Fruit fly (Drosophila melanogaster) whole organism, embryonic: Measurements from ENCODE around the gene CG9171.

ENCODE experiments used
- CG10267 ChIP-seq: fragments of 200-800 bp; sonication (Bioruptor generic); optimal IDR thresholded peaks from 2 replicates; lab custom pipeline; 2018; ENCODE audit warnings: missing biosample characterization, mild to moderate bottlenecking, missing genetic modification characterization, moderate library complexity
- CG10543 ChIP-seq: fragments of 200-800 bp; sonication (Bioruptor generic); optimal IDR thresholded peaks from 3 replicates; lab custom pipeline; 2017; ENCODE audit warnings: missing biosample characterization, mild to moderate bottlenecking, missing genetic modification characterization, moderate library complexity
- CG11723 ChIP-seq: fragments of 200-800 bp; sonication (Bioruptor generic); optimal IDR thresholded peaks from 2 replicates; lab custom pipeline; 2017; ENCODE audit warnings: missing biosample characterization, mild to moderate bottlenecking, missing genetic modification characterization
- CG13287 ChIP-seq: fragments of 200-800 bp; sonication (Bioruptor generic); IDR thresholded peaks from 2 replicates; pipeline ENCODE4 v1.3.6; 2022; ENCODE audit warnings: missing biosample characterization, missing genetic modification characterization; ENCODE audit not compliant: partially characterized antibody
- CG15514 ChIP-seq: fragments of 200-800 bp; sonication (Bioruptor generic); optimal IDR thresholded peaks from 3 replicates; lab custom pipeline; 2017; ENCODE audit warnings: missing biosample characterization, missing genetic modification characterization, mild to moderate bottlenecking, moderate library complexity, missing genetic modification reagents
- CG15696 ChIP-seq: fragments of 200-800 bp; sonication (Bioruptor generic); optimal IDR thresholded peaks from 2 replicates; lab custom pipeline; 2019; ENCODE audit warnings: missing biosample characterization, mild to moderate bottlenecking, missing genetic modification characterization, moderate library complexity
- CG17186 ChIP-seq: fragments of 200-800 bp; sonication (Bioruptor generic); optimal IDR thresholded peaks from 3 replicates; lab custom pipeline; 2017; ENCODE audit warnings: missing biosample characterization, missing genetic modification reagents, missing genetic modification characterization
- CG17612 ChIP-seq: fragments of 200-800 bp; sonication (Bioruptor generic); IDR thresholded peaks from 2 replicates; pipeline ENCODE4 v1.3.6; 2022; ENCODE audit warnings: missing biosample characterization, missing genetic modification characterization
- CG17802 ChIP-seq: fragments of 200-800 bp; sonication (Bioruptor generic); optimal IDR thresholded peaks from 2 replicates; lab custom pipeline; 2018; ENCODE audit warnings: missing biosample characterization, mild to moderate bottlenecking, missing genetic modification characterization, moderate library complexity
- CG31388 ChIP-seq: fragments of 200-800 bp; sonication (Bioruptor generic); optimal IDR thresholded peaks from 2 replicates; lab custom pipeline; 2016; ENCODE audit warnings: missing biosample characterization, missing genetic modification characterization
- CG32772 ChIP-seq: fragments of 200-800 bp; sonication (Bioruptor generic); IDR thresholded peaks from 2 replicates; pipeline ENCODE4 v1.3.6; 2022; ENCODE audit warnings: missing biosample characterization, missing genetic modification characterization
- CG34422 ChIP-seq: fragments of 200-800 bp; sonication (Bioruptor generic); IDR thresholded peaks from 3 replicates; pipeline ENCODE4 v1.3.6; 2022; ENCODE audit warnings: missing biosample characterization, missing genetic modification characterization
- CG4707 ChIP-seq: fragments of 200-800 bp; sonication (Bioruptor generic); optimal IDR thresholded peaks from 2 replicates; lab custom pipeline; 2018; ENCODE audit warnings: missing biosample characterization, mild to moderate bottlenecking, missing genetic modification characterization, moderate library complexity
- CG4730 ChIP-seq: fragments of 200-800 bp; sonication (Bioruptor generic); IDR thresholded peaks from 2 replicates; pipeline ENCODE4 v1.3.6; 2022; ENCODE audit warnings: missing biosample characterization, missing genetic modification characterization
- CG4854 ChIP-seq: fragments of 200-800 bp; sonication (Bioruptor generic); optimal IDR thresholded peaks from 2 replicates; lab custom pipeline; 2016; ENCODE audit warnings: missing biosample characterization, missing genetic modification characterization, inconsistent platforms
- CG9215 ChIP-seq: fragments of 200-800 bp; sonication (Bioruptor generic); IDR thresholded peaks from 2 replicates; pipeline ENCODE4 v1.3.6; 2022; ENCODE audit warnings: missing biosample characterization, missing genetic modification characterization
- Dek ChIP-seq: fragments of 200-800 bp; sonication (Bioruptor generic); optimal IDR thresholded peaks from 3 replicates; lab custom pipeline; 2019; ENCODE audit warnings: missing biosample characterization, mild to moderate bottlenecking, missing genetic modification characterization, moderate library complexity
- Doc2 ChIP-seq: fragments of 200-800 bp; sonication (Bioruptor generic); IDR thresholded peaks from 2 replicates; pipeline ENCODE4 v1.3.6; 2022; ENCODE audit warnings: missing biosample characterization, missing genetic modification characterization
- Dp ChIP-seq: fragments of 200-800 bp; sonication (Bioruptor generic); optimal IDR thresholded peaks from 2 replicates; lab custom pipeline; 2018; ENCODE audit warnings: missing biosample characterization, mild to moderate bottlenecking, missing genetic modification characterization, moderate library complexity
- Ets97D ChIP-seq: fragments of 200-800 bp; sonication (Bioruptor generic); optimal IDR thresholded peaks from 3 replicates; lab custom pipeline; 2016; ENCODE audit warnings: missing biosample characterization, missing genetic modification characterization
- HLH3B ChIP-seq: fragments of 200-800 bp; sonication (Bioruptor generic); IDR thresholded peaks from 2 replicates; pipeline ENCODE4 v1.3.6; 2022; ENCODE audit warnings: missing biosample characterization, missing genetic modification characterization
- Poxn ChIP-seq: fragments of 200-800 bp; sonication (Bioruptor generic); IDR thresholded peaks from 2 replicates; pipeline ENCODE4 v1.3.6; 2022; ENCODE audit warnings: missing biosample characterization, missing genetic modification characterization
- Taf1 ChIP-seq: fragments of 200-800 bp; sonication (Bioruptor generic); IDR thresholded peaks from 2 replicates; pipeline ENCODE4 v1.3.6; 2022; ENCODE audit warnings: missing biosample characterization, missing genetic modification characterization
- Vsx1 ChIP-seq: fragments of 200-800 bp; sonication (Bioruptor generic); optimal IDR thresholded peaks from 2 replicates; lab custom pipeline; 2017; ENCODE audit warnings: missing biosample characterization, mild to moderate bottlenecking, missing genetic modification characterization, missing genetic modification reagents
- Xbp1 ChIP-seq: fragments of 200-800 bp; sonication (Bioruptor generic); optimal IDR thresholded peaks from 3 replicates; lab custom pipeline; 2016; ENCODE audit warnings: missing biosample characterization, mild to moderate bottlenecking, missing genetic modification characterization
- Xrp1 ChIP-seq: fragments of 200-800 bp; sonication (Bioruptor generic); IDR thresholded peaks from 2 replicates; pipeline ENCODE4 v1.3.6; 2022; ENCODE audit warnings: missing biosample characterization, missing genetic modification characterization
- ac ChIP-seq: fragments of 200-800 bp; sonication (Bioruptor generic); optimal IDR thresholded peaks from 3 replicates; lab custom pipeline; 2017; ENCODE audit warnings: missing biosample characterization, mild to moderate bottlenecking, missing genetic modification characterization
- amos ChIP-seq: fragments of 200-800 bp; sonication (Bioruptor generic); IDR thresholded peaks from 2 replicates; pipeline ENCODE4 v1.3.6; 2022; ENCODE audit warnings: missing biosample characterization, missing genetic modification characterization; ENCODE audit not compliant: partially characterized antibody
- bowl ChIP-seq: fragments of 200-800 bp; sonication (Bioruptor generic); IDR thresholded peaks from 2 replicates; pipeline ENCODE4 v1.3.6; 2022; ENCODE audit warnings: missing biosample characterization, missing genetic modification characterization
- cad ChIP-seq: fragments of >200 bp; optimal IDR thresholded peaks from 2 replicates; lab custom pipeline; 2017; ENCODE audit warnings: missing biosample characterization, missing genetic modification characterization
- ci ChIP-seq: fragments of 200-800 bp; sonication (Bioruptor generic); IDR thresholded peaks from 3 replicates; pipeline ENCODE4 v1.3.6; 2022; ENCODE audit warnings: missing biosample characterization, missing genetic modification characterization
- grn ChIP-seq: fragments of 200-800 bp; sonication (Bioruptor generic); optimal IDR thresholded peaks from 3 replicates; lab custom pipeline; 2017; ENCODE audit warnings: missing biosample characterization, missing genetic modification characterization
- h ChIP-seq: fragments of >200 bp; optimal IDR thresholded peaks from 2 replicates; lab custom pipeline; 2017
- jumu ChIP-seq: fragments of 200-800 bp; sonication (Bioruptor generic); optimal IDR thresholded peaks from 3 replicates; lab custom pipeline; 2016; ENCODE audit warnings: missing biosample characterization, missing genetic modification characterization
- kni ChIP-seq: fragments of 200-800 bp; sonication (Bioruptor generic); optimal IDR thresholded peaks from 3 replicates; lab custom pipeline; 2017; ENCODE audit warnings: mild to moderate bottlenecking, missing biosample characterization, missing genetic modification reagents, missing genetic modification characterization
- lab ChIP-seq: fragments of 200-800 bp; sonication (Bioruptor generic); optimal IDR thresholded peaks from 3 replicates; lab custom pipeline; 2017; ENCODE audit warnings: missing biosample characterization, missing genetic modification characterization, mild to moderate bottlenecking, moderate library complexity, missing genetic modification reagents
- mld ChIP-seq: fragments of 200-800 bp; sonication (Bioruptor generic); IDR thresholded peaks from 3 replicates; pipeline ENCODE4 v1.3.6; 2022; ENCODE audit warnings: missing biosample characterization, missing genetic modification characterization; ENCODE audit not compliant: partially characterized antibody
- nmo ChIP-seq: fragments of 200-800 bp; sonication (Bioruptor generic); optimal IDR thresholded peaks from 2 replicates; lab custom pipeline; 2018; ENCODE audit warnings: missing biosample characterization, mild to moderate bottlenecking, missing genetic modification characterization, moderate library complexity
- nom ChIP-seq: fragments of 200-800 bp; sonication (Bioruptor generic); optimal IDR thresholded peaks from 2 replicates; lab custom pipeline; 2017; ENCODE audit warnings: missing biosample characterization, missing genetic modification characterization, mild to moderate bottlenecking, moderate library complexity, missing genetic modification reagents
- onecut ChIP-seq: fragments of 200-800 bp; sonication (Bioruptor generic); IDR thresholded peaks from 2 replicates; pipeline ENCODE4 v1.3.6; 2022; ENCODE audit warnings: missing biosample characterization, missing genetic modification characterization
- otp ChIP-seq: fragments of 200-800 bp; sonication (Bioruptor generic); IDR thresholded peaks from 3 replicates; pipeline ENCODE4, ENCODE4 v1.3.6; 2022; ENCODE audit warnings: missing biosample characterization, missing genetic modification characterization
- pzg ChIP-seq: fragments of 200-800 bp; sonication (Bioruptor generic); optimal IDR thresholded peaks from 3 replicates; lab custom pipeline; 2018; ENCODE audit warnings: missing biosample characterization, mild to moderate bottlenecking, missing genetic modification characterization, moderate library complexity
- run ChIP-seq: fragments of 200-800 bp; sonication (Bioruptor generic); optimal IDR thresholded peaks from 3 replicates; lab custom pipeline; 2018; ENCODE audit warnings: missing biosample characterization, mild to moderate bottlenecking, missing genetic modification characterization
- slbo ChIP-seq: fragments of 200-800 bp; sonication (Bioruptor generic); IDR thresholded peaks from 2 replicates; pipeline ENCODE4 v1.3.6; 2022; ENCODE audit warnings: missing biosample characterization, missing genetic modification characterization
- sqz ChIP-seq: fragments of 200-800 bp; sonication (Bioruptor generic); optimal IDR thresholded peaks from 3 replicates; lab custom pipeline; 2018; ENCODE audit warnings: missing biosample characterization, mild to moderate bottlenecking, missing genetic modification characterization
- ssp ChIP-seq: fragments of 200-800 bp; sonication (Bioruptor generic); IDR thresholded peaks from 2 replicates; pipeline ENCODE4 v1.3.6; 2022; ENCODE audit warnings: missing biosample characterization, missing genetic modification characterization
- sug ChIP-seq: fragments of 200-800 bp; optimal IDR thresholded peaks from 2 replicates; lab custom pipeline; 2019; ENCODE audit warnings: missing biosample characterization, mild to moderate bottlenecking, missing genetic modification characterization, moderate library complexity
- tio ChIP-seq: fragments of 200-800 bp; sonication (Bioruptor generic); optimal IDR thresholded peaks from 2 replicates; lab custom pipeline; 2017; ENCODE audit warnings: missing biosample characterization, missing genetic modification characterization, inconsistent platforms
- toy ChIP-seq: fragments of 200-800 bp; sonication (Bioruptor generic); IDR thresholded peaks from 2 replicates; pipeline ENCODE4 v1.3.6; 2022; ENCODE audit warnings: missing biosample characterization, missing genetic modification characterization
- wek ChIP-seq: fragments of 200-800 bp; sonication (Bioruptor generic); optimal IDR thresholded peaks from 3 replicates; lab custom pipeline; 2018; ENCODE audit warnings: missing biosample characterization, mild to moderate bottlenecking, missing genetic modification characterization, moderate library complexity
- zfh1 ChIP-seq: fragments of 200-800 bp; sonication (Bioruptor generic); IDR thresholded peaks from 3 replicates; pipeline ENCODE4 v1.3.6; 2022; ENCODE audit warnings: missing biosample characterization, missing genetic modification characterization

The CG9171 gene

dm6 chr2L:5771179-5771578 is 28.9 kb downstream of the CG9171 start (continued):
- TF ChIP-seq CG17186 (GFP tag; lab: Kevin White, UChicago), result no peak
- no peak for TF ChIP-seq Taf1 (GFP tag; lab: Robert Waterston, UW)
- no peak for TF ChIP-seq lab (GFP tag; lab: Kevin White, UChicago)
- peak; percentile 2 for TF ChIP-seq CG15514
- TF ChIP-seq Xbp1 (GFP tag; lab: Kevin White, UChicago), result peak; percentile 67
- no peak for TF ChIP-seq sqz (GFP tag; lab: Kevin White, UChicago)
- TF ChIP-seq kni (GFP tag; lab: Kevin White, UChicago), result no peak
- no peak for TF ChIP-seq CG4707 (GFP tag; lab: Kevin White, UChicago)
- TF ChIP-seq amos (GFP tag; lab: Robert Waterston, UW), result peak; percentile 82
- peak; percentile 50; the same call in 2 of the 3 replicates for TF ChIP-seq zfh1 (GFP tag; lab: Robert Waterston, UW)
- TF ChIP-seq otp, result no peak
- TF ChIP-seq sug (tag; lab: Kevin White, UChicago), result peak; percentile 41
- TF ChIP-seq Xrp1 (GFP tag; lab: Robert Waterston, UW), result peak; percentile 27; the same call in 1 of the 2 replicates
- peak; percentile 63 for TF ChIP-seq CG15696 (tag; lab: Kevin White, UChicago)
- no peak for TF ChIP-seq toy (GFP tag; lab: Robert Waterston, UW)
- 0 out of 2 replicates have a peak, but pooled peaks have one; percentile 10 for TF ChIP-seq CG32772 (GFP tag; lab: Robert Waterston, UW)
- TF ChIP-seq CG34422 (GFP tag; lab: Robert Waterston, UW), result peak; percentile 65; the same call in 2 of the 3 replicates
- TF ChIP-seq cad, result peak; percentile 86
- TF ChIP-seq CG10267 (tag; lab: Kevin White, UChicago), result peak; percentile 15
- no peak for TF ChIP-seq run
- TF ChIP-seq ssp (GFP tag; lab: Robert Waterston, UW), result peak; percentile 27; the same call in 1 of the 2 replicates
- TF ChIP-seq nmo, result no peak
- no peak for TF ChIP-seq onecut (GFP tag; lab: Robert Waterston, UW)
- peak; percentile 49 for TF ChIP-seq Dek (tag; lab: Kevin White, UChicago)
- TF ChIP-seq CG31388 (GFP tag; lab: Kevin White, UChicago), result no peak
- TF ChIP-seq CG13287, result peak; percentile 45; the same call in 1 of the 2 replicates
- no peak for TF ChIP-seq bowl (GFP tag; lab: Robert Waterston, UW)
- no peak for TF ChIP-seq Vsx1 (GFP tag; lab: Kevin White, UChicago)
- no peak for TF ChIP-seq grn (GFP tag; lab: Kevin White, UChicago)
- no peak for TF ChIP-seq wek (GFP tag; lab: Kevin White, UChicago)
- no peak for TF ChIP-seq mld (GFP tag; lab: Robert Waterston, UW)
- TF ChIP-seq Doc2 (GFP tag; lab: Robert Waterston, UW), result no peak
- no peak for TF ChIP-seq h (lab: Kevin White, UChicago)
- peak; percentile 23; the same call in 1 of the 3 replicates for TF ChIP-seq ci (GFP tag; lab: Robert Waterston, UW)
- TF ChIP-seq Dp (GFP tag; lab: Kevin White, UChicago), result peak; percentile 47
- no peak for TF ChIP-seq ac
- no peak for TF ChIP-seq CG10543
- no peak for TF ChIP-seq jumu (GFP tag; lab: Kevin White, UChicago)
- TF ChIP-seq CG11723 (GFP tag; lab: Kevin White, UChicago), result no peak
- TF ChIP-seq tio, result no peak
- TF ChIP-seq CG4730 (GFP tag; lab: Robert Waterston, UW), result peak; percentile 15; the same call in 1 of the 2 replicates
- TF ChIP-seq Ets97D (GFP tag; lab: Kevin White, UChicago), result no peak
- no peak for TF ChIP-seq CG17612
- TF ChIP-seq pzg (GFP tag; lab: Kevin White, UChicago), result no peak
- TF ChIP-seq slbo (GFP tag; lab: Robert Waterston, UW), result peak; percentile 74
- TF ChIP-seq CG9215 (GFP tag; lab: Robert Waterston, UW), result no peak
- no peak for TF ChIP-seq nom (GFP tag; lab: Kevin White, UChicago)
- TF ChIP-seq Poxn (GFP tag; lab: Robert Waterston, UW), result no peak
- TF ChIP-seq HLH3B (GFP tag; lab: Robert Waterston, UW), result 0 out of 2 replicates have a peak, but pooled peaks have one; percentile 27
- TF ChIP-seq CG17802 (tag; lab: Kevin White, UChicago), result no peak
- peak; percentile 14 for TF ChIP-seq CG4854 (GFP tag; lab: Kevin White, UChicago)
